Fruit fly (Drosophila melanogaster): ENCODE measurements around the gene SA1.

The SA1 gene

DNA sequence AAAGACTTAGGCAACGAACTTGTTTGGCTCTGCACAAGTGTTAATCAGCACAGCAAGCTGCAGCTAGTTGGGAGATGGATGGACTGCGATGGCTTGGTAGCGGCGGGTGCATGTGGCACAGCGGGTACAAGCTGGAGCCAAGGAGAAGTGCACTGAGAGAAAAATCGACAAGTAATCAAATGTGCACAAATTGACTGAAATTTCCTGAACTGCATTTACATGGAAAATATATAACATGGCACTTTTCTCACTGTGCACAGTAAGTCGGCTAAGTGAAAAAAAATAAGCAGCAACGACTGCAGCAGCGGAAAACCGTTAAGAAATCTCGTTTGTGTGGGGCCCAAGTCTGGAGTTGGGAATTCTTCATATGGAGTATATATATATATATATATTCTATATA, 40.9 kb downstream of the SA1 start (continued):
- TF ChIP-seq topi (GFP tag; optimal IDR thresholded peaks at IDR 0.05), result peak; percentile 54
- TF ChIP-seq Sox15 (GFP tag; optimal IDR thresholded peaks at IDR 0.05), result peak; percentile 20
- TF ChIP-seq Ets96B (tag; optimal IDR thresholded peaks at IDR 0.05), result peak; percentile 76
- TF ChIP-seq CG3032 (tag; optimal IDR thresholded peaks at IDR 0.05), result peak; percentile 65
- TF ChIP-seq CG32006 (GFP tag; optimal IDR thresholded peaks at IDR 0.05), result peak; percentile 76
- peak; percentile 12 for TF ChIP-seq Smox (GFP tag; optimal IDR thresholded peaks at IDR 0.05)
- TF ChIP-seq CG9139 (GFP tag; optimal IDR thresholded peaks at IDR 0.05), result peak; percentile 45
- peak; percentile 67 for TF ChIP-seq CG6276 (GFP tag; optimal IDR thresholded peaks at IDR 0.05)
- peak; percentile 91 for TF ChIP-seq Eip78C (GFP tag)
- TF ChIP-seq CG8119 (GFP tag; IDR thresholded peaks at IDR 0.05), result peak; percentile 75
- no peak for TF ChIP-seq fkh (GFP tag; optimal IDR thresholded peaks at IDR 0.05)
- peak; percentile 78 for TF ChIP-seq CG15336 (GFP tag; IDR thresholded peaks at IDR 0.05)
- TF ChIP-seq esn (GFP tag; optimal IDR thresholded peaks at IDR 0.05), result no peak
- TF ChIP-seq Hr38 (GFP tag; optimal IDR thresholded peaks at IDR 0.05), result no peak
- TF ChIP-seq Eip93F (GFP tag; optimal IDR thresholded peaks at IDR 0.05), result no peak
- TF ChIP-seq CG16779 (tag; optimal IDR thresholded peaks at IDR 0.05), result peak; percentile 44
- peak; percentile 88 for TF ChIP-seq CG6163 (GFP tag; IDR thresholded peaks at IDR 0.05)
- TF ChIP-seq Lpt (GFP tag; optimal IDR thresholded peaks at IDR 0.05), result peak; percentile 63
- peak; percentile 59 for TF ChIP-seq achi (GFP tag; optimal IDR thresholded peaks at IDR 0.05)
- TF ChIP-seq CG10669 (GFP tag; optimal IDR thresholded peaks at IDR 0.05), result peak; percentile 64
- TF ChIP-seq dac (GFP tag; optimal IDR thresholded peaks at IDR 0.05), result peak; percentile 39
- no peak for TF ChIP-seq Sox102F (GFP tag; optimal IDR thresholded peaks at IDR 0.05)
- TF ChIP-seq Blimp-1 (GFP tag; optimal IDR thresholded peaks at IDR 0.05), result no peak

DNA sequence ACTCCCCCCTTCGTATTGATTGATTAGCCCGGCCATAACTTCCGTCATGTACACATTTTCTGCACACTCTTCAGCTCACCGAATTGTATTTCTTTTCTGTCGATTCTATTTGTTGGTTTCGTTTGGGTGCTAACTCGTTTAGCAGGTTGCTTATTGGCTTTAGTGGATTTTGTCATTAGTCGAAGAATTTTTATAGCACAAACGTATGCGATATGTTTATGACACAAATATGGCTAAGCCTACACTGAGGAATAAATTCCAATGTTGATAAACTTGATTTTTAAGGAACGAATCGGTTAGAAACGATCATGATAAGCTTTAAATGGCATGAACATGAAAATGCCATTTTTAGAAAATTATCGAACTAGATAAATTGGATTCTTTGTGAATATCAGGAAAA, 48.5 kb downstream of the SA1 start:
- TF ChIP-seq eg (GFP tag; IDR thresholded peaks at IDR 0.05), result 0 out of 3 replicates have a peak, but pooled peaks have one; percentile 6
- no peak for TF ChIP-seq acj6 (GFP tag; optimal IDR thresholded peaks at IDR 0.05)
- TF ChIP-seq Blimp-1 (GFP tag; optimal IDR thresholded peaks at IDR 0.05), result no peak
